Fruit fly (Drosophila melanogaster): Measurements from ENCODE around the gene CG17036.

The CG17036 gene

dm6 chr2L:12700381-12700963 lies at the start of gene CG17036:
Gene CG17036 (minus strand): TSS chr2L:12700746.
- TF ChIP-seq Sin3A (optimal IDR thresholded peaks at IDR 0.05) (no peak), ttk (optimal IDR thresholded peaks at IDR 0.05) (no peak), h (optimal IDR thresholded peaks at IDR 0.05) (no peak), psq (optimal IDR thresholded peaks at IDR 0.05) (no peak), insv (optimal IDR thresholded peaks at IDR 0.05) (no peak), Myc (optimal IDR thresholded peaks at IDR 0.05) (no peak)

DNA sequence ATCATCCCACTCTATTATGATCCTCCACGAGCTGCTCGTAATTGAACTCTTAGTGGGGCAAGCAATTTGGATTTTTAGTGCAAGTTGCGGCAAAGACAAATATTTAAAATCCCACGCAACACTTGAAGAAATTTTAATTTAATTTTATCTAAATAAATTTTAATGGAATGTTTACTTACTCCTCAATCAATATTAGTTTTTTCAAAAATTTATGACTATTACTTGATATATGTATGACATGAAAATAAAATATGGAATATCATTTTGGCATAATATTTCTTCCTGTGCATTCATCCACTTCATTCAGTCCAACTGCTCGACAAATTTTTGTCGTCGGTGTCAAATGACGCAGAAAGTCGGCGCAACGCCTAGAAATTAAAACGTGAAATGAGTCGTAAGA lies 49.5 kb upstream of the CG17036 start:
- no peak for TF ChIP-seq psq (optimal IDR thresholded peaks at IDR 0.05)
- no peak for TF ChIP-seq Sin3A (optimal IDR thresholded peaks at IDR 0.05)
- TF ChIP-seq ttk (optimal IDR thresholded peaks at IDR 0.05) = no peak
- no peak for TF ChIP-seq insv (optimal IDR thresholded peaks at IDR 0.05)

dm6 chr2L:12721794-12722315 lies 21.3 kb upstream of the CG17036 start, which contains the start of gene Pih1D1:
Gene Pih1D1 (minus strand): TSS chr2L:12721843.
- TF ChIP-seq psq (optimal IDR thresholded peaks at IDR 0.05) = no peak
- no peak for TF ChIP-seq h (optimal IDR thresholded peaks at IDR 0.05)
- TF ChIP-seq insv (optimal IDR thresholded peaks at IDR 0.05) = no peak
- no peak for TF ChIP-seq ttk (optimal IDR thresholded peaks at IDR 0.05)
- no peak for TF ChIP-seq Myc (optimal IDR thresholded peaks at IDR 0.05)
- no peak for TF ChIP-seq Sin3A (optimal IDR thresholded peaks at IDR 0.05)

- no peak for TF ChIP-seq h (optimal IDR thresholded peaks at IDR 0.05)
- TF ChIP-seq ttk (optimal IDR thresholded peaks at IDR 0.05) = peak; percentile 95
- no peak for TF ChIP-seq Myc (optimal IDR thresholded peaks at IDR 0.05)
These were observed 20.2 kb upstream of the CG17036 start for dm6 chr2L:12720430-12721396.

dm6 chr2L:12719712-12720429 lies 19.3 kb upstream of the CG17036 start:
- TF ChIP-seq ttk (optimal IDR thresholded peaks at IDR 0.05) (no peak), Myc (optimal IDR thresholded peaks at IDR 0.05) (no peak), h (optimal IDR thresholded peaks at IDR 0.05) (no peak), Sin3A (optimal IDR thresholded peaks at IDR 0.05) (no peak), psq (optimal IDR thresholded peaks at IDR 0.05) (no peak), insv (optimal IDR thresholded peaks at IDR 0.05) (no peak)

dm6 chr2L:12718437-12719376 lies 18.2 kb upstream of the CG17036 start, which contains the start of gene MRP:
Gene MRP (plus strand): TSS chr2L:12719045.
- TF ChIP-seq h (optimal IDR thresholded peaks at IDR 0.05) (no peak), Sin3A (optimal IDR thresholded peaks at IDR 0.05) (no peak), psq (optimal IDR thresholded peaks at IDR 0.05) (no peak), ttk (optimal IDR thresholded peaks at IDR 0.05) (no peak), insv (optimal IDR thresholded peaks at IDR 0.05) (no peak), Myc (optimal IDR thresholded peaks at IDR 0.05) (no peak)

- TF ChIP-seq psq (optimal IDR thresholded peaks at IDR 0.05) (no peak), Sin3A (optimal IDR thresholded peaks at IDR 0.05) (no peak), Myc (optimal IDR thresholded peaks at IDR 0.05) (no peak), h (optimal IDR thresholded peaks at IDR 0.05) (no peak)
These were observed 12.3 kb upstream of the CG17036 start, which contains the start of gene CG5787 for dm6 chr2L:12712852-12713251. Gene CG5787 (minus strand): TSS chr2L:12712952.

DNA sequence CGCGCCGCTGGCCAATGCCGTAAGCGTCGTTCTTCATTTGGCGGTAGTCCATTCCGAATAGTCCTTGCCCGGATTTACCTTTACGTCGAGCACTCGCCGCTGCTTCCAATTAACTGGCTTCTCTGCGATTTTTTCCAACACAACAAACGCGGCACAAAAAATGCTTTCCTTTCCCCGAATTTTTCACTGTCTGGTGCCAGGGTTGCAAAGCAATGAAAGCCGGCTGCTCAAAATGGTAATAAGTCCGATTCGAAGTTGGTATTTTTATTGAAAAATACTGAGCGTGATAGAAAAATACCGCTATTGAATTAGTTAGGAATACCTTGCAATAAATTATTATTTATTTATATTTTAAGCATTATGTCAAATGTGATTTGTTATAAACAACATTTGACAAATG lies 11.7 kb upstream of the CG17036 start:
- TF ChIP-seq h (optimal IDR thresholded peaks at IDR 0.05) = no peak
- TF ChIP-seq Myc (optimal IDR thresholded peaks at IDR 0.05) = no peak
- TF ChIP-seq ttk (optimal IDR thresholded peaks at IDR 0.05) = no peak
- no peak for TF ChIP-seq Sin3A (optimal IDR thresholded peaks at IDR 0.05)
- no peak for TF ChIP-seq psq (optimal IDR thresholded peaks at IDR 0.05)
- no peak for TF ChIP-seq insv (optimal IDR thresholded peaks at IDR 0.05)

dm6 chr2L:12708576-12708975 lies 8.0 kb upstream of the CG17036 start:
- TF ChIP-seq ttk (optimal IDR thresholded peaks at IDR 0.05) = no peak
- no peak for TF ChIP-seq Sin3A (optimal IDR thresholded peaks at IDR 0.05)
- TF ChIP-seq insv (optimal IDR thresholded peaks at IDR 0.05) = no peak
- no peak for TF ChIP-seq h (optimal IDR thresholded peaks at IDR 0.05)
- no peak for TF ChIP-seq psq (optimal IDR thresholded peaks at IDR 0.05)
- no peak for TF ChIP-seq Myc (optimal IDR thresholded peaks at IDR 0.05)

dm6 chr2L:12707540-12707939 lies 7.0 kb upstream of the CG17036 start, which contains the start of the genes CG6180 and CG15484:
Gene CG6180 (plus strand): TSS chr2L:12707661.
Gene CG15484 (minus strand): TSS chr2L:12707711.
- TF ChIP-seq psq (optimal IDR thresholded peaks at IDR 0.05) = no peak
- TF ChIP-seq h (optimal IDR thresholded peaks at IDR 0.05) = no peak
- no peak for TF ChIP-seq ttk (optimal IDR thresholded peaks at IDR 0.05)
- TF ChIP-seq Myc (optimal IDR thresholded peaks at IDR 0.05) = no peak
- TF ChIP-seq insv (optimal IDR thresholded peaks at IDR 0.05) = no peak
- TF ChIP-seq Sin3A (optimal IDR thresholded peaks at IDR 0.05) = no peak

DNA sequence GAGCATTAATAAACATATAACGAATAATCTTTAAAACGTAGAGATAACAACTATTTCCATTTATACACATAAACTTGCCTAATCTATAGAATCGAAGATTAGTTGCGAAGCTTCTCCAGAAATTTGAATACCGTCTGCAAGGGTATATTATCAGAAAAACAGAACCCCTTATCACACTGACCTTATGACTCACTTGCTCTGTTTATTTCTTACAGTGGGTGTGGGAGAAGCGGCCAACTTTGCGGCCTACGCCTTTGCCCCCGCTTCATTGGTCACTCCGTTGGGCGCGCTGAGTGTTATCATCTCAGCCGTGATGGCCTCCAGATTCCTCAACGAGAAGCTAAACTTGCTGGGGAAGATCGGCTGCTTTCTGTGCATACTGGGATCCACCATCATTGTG lies 4.8 kb upstream of the CG17036 start:
- no peak for TF ChIP-seq ttk (optimal IDR thresholded peaks at IDR 0.05)
- no peak for TF ChIP-seq h (optimal IDR thresholded peaks at IDR 0.05)
- no peak for TF ChIP-seq Myc (optimal IDR thresholded peaks at IDR 0.05)
- no peak for TF ChIP-seq psq (optimal IDR thresholded peaks at IDR 0.05)
- no peak for TF ChIP-seq Sin3A (optimal IDR thresholded peaks at IDR 0.05)
- no peak for TF ChIP-seq insv (optimal IDR thresholded peaks at IDR 0.05)
